Fruit fly (Drosophila melanogaster) whole organism: ENCODE measurements around the gene CG5245.

Experiments
- CG8478 ChIP-seq: fragments of >200 bp; optimal IDR thresholded peaks from 2 replicates; lab custom pipeline; 2018; ENCODE audit warnings: inconsistent platforms
- EcR ChIP-seq, 2 experiments: fragments of >200 bp; optimal IDR thresholded peaks; 2 replicates each; lab custom pipeline; 2017; ENCODE audit warnings: missing biosample characterization in 2 of 2, missing genetic modification characterization in 2 of 2, missing genetic modification reagents in 2 of 2
- pan ChIP-seq: fragments of >200 bp; optimal IDR thresholded peaks from 2 replicates; lab custom pipeline; 2017
- psq ChIP-seq: fragments of >200 bp; optimal IDR thresholded peaks from 2 replicates; lab custom pipeline; 2017

- TF ChIP-seq pan (lab: Kevin White, UChicago) (no peak), EcR (GFP tag; optimal IDR thresholded peaks at IDR 0.05; lab: Kevin White, UChicago) (no peak), psq (no peak), CG8478 (no peak)
These were observed 49.7 kb upstream of the CG5245 start, which contains the start of gene GstD8 for dm6 chr3R:12379708-12380107.
